Worm (Caenorhabditis elegans): ENCODE results near the gene grd-7.

ce11 chrX:7238562-7238961 is 30.7 kb downstream of the grd-7 start, which contains the start of gene F46H5.3:
- TF ChIP-seq daf-16 (GFP tag; optimal IDR thresholded peaks at IDR 0.05) = no peak
- no peak for TF ChIP-seq daf-16 (tag; optimal IDR thresholded peaks at IDR 0.05)
- no peak for TF ChIP-seq daf-12 (tag; optimal IDR thresholded peaks at IDR 0.05)
- TF ChIP-seq ama-1 (optimal IDR thresholded peaks at IDR 0.05) = no peak
- TF ChIP-seq dmd-8 (GFP tag; IDR thresholded peaks at IDR 0.05) = no peak
- no peak for TF ChIP-seq nhr-41 (GFP tag; IDR thresholded peaks at IDR 0.05)

Measured in whole organism, L4 larva.